Fruit fly (Drosophila melanogaster) whole organism, embryonic: ENCODE measurements around the gene CG42852.

ENCODE experiments used
- Antp ChIP-seq: fragments of 200-800 bp; sonication (Bioruptor generic); optimal IDR thresholded peaks from 3 replicates; lab custom pipeline; 2016; ENCODE audit warnings: missing biosample characterization, missing genetic modification characterization
- BtbVII ChIP-seq: fragments of 200-800 bp; sonication (Bioruptor generic); optimal IDR thresholded peaks from 3 replicates; lab custom pipeline; 2017; ENCODE audit warnings: missing biosample characterization, mild to moderate bottlenecking, missing genetic modification characterization
- CG10274 ChIP-seq: fragments of 200-800 bp; sonication (Bioruptor generic); optimal IDR thresholded peaks from 3 replicates; lab custom pipeline; 2017; ENCODE audit warnings: missing biosample characterization, mild to moderate bottlenecking, missing genetic modification characterization
- CG11696 ChIP-seq: fragments of 200-800 bp; sonication (Bioruptor generic); IDR thresholded peaks from 2 replicates; pipeline ENCODE4 v1.3.6; 2022; ENCODE audit warnings: missing biosample characterization, missing genetic modification characterization
- CG16813 ChIP-seq: fragments of 200-800 bp; sonication (Bioruptor generic); IDR thresholded peaks from 3 replicates; pipeline ENCODE4 v1.3.6; 2022; ENCODE audit warnings: missing biosample characterization, missing genetic modification characterization; ENCODE audit not compliant: partially characterized antibody
- CG17829 ChIP-seq: fragments of 200-800 bp; optimal IDR thresholded peaks from 2 replicates; lab custom pipeline; 2019; ENCODE audit warnings: missing biosample characterization, mild to moderate bottlenecking, missing genetic modification characterization, moderate library complexity
- CG1832 ChIP-seq: fragments of 200-800 bp; sonication (Bioruptor generic); optimal IDR thresholded peaks from 2 replicates; lab custom pipeline; 2017; ENCODE audit warnings: missing biosample characterization, mild to moderate bottlenecking, missing genetic modification characterization, inconsistent platforms
- CG32532 ChIP-seq: fragments of 200-800 bp; sonication (Bioruptor generic); IDR thresholded peaks from 2 replicates; pipeline ENCODE4 v1.3.6; 2022; ENCODE audit warnings: missing biosample characterization, missing genetic modification characterization
- CG4360 ChIP-seq: fragments of 200-800 bp; sonication (Bioruptor generic); IDR thresholded peaks from 2 replicates; pipeline ENCODE4 v1.3.6; 2022; ENCODE audit warnings: missing biosample characterization, missing genetic modification characterization
- CG6683 ChIP-seq: fragments of 200-800 bp; sonication (Bioruptor generic); optimal IDR thresholded peaks from 2 replicates; lab custom pipeline; 2017; ENCODE audit warnings: missing biosample characterization, mild to moderate bottlenecking, missing genetic modification characterization, missing genetic modification reagents
- CG6689 ChIP-seq: fragments of 200-800 bp; sonication (Bioruptor generic); IDR thresholded peaks from 2 replicates; pipeline ENCODE4 v1.3.6; 2022; ENCODE audit warnings: missing biosample characterization, missing genetic modification characterization
- CG7928 ChIP-seq: fragments of 200-800 bp; sonication (Bioruptor generic); optimal IDR thresholded peaks from 2 replicates; lab custom pipeline; 2017; ENCODE audit warnings: missing biosample characterization, mild to moderate bottlenecking, missing genetic modification characterization
- CG7963 ChIP-seq: fragments of 200-800 bp; sonication (Bioruptor generic); IDR thresholded peaks from 3 replicates; pipeline ENCODE4 v1.3.6; 2022; ENCODE audit warnings: missing biosample characterization, missing genetic modification characterization; ENCODE audit not compliant: partially characterized antibody
- CG8388 ChIP-seq: fragments of 200-800 bp; sonication (Bioruptor generic); optimal IDR thresholded peaks from 2 replicates; lab custom pipeline; 2019; ENCODE audit warnings: missing biosample characterization, mild to moderate bottlenecking, missing genetic modification characterization, moderate library complexity
- CG9932 ChIP-seq: fragments of 200-800 bp; sonication (Bioruptor generic); IDR thresholded peaks from 2 replicates; pipeline ENCODE4 v1.3.6; 2022; ENCODE audit warnings: missing biosample characterization, missing genetic modification characterization
- Doc3 ChIP-seq: fragments of 200-800 bp; sonication (Bioruptor generic); IDR thresholded peaks from 3 replicates; pipeline ENCODE4 v1.3.6; 2022; ENCODE audit warnings: missing biosample characterization, missing genetic modification characterization; ENCODE audit not compliant: partially characterized antibody
- Gug ChIP-seq: fragments of 200-800 bp; sonication (Bioruptor generic); IDR thresholded peaks from 4 replicates; pipeline ENCODE4 v1.3.6; 2022; ENCODE audit warnings: missing biosample characterization, missing genetic modification characterization
- H2.0 ChIP-seq: fragments of 200-800 bp; sonication (Bioruptor generic); IDR thresholded peaks from 2 replicates; pipeline ENCODE4 v1.3.6; 2022; ENCODE audit warnings: missing biosample characterization, missing genetic modification characterization
- Hand ChIP-seq: fragments of 200-800 bp; sonication (Bioruptor generic); optimal IDR thresholded peaks from 2 replicates; lab custom pipeline; 2017; ENCODE audit warnings: mild to moderate bottlenecking, missing biosample characterization, missing genetic modification reagents, missing genetic modification characterization
- Hsf ChIP-seq: fragments of 200-800 bp; sonication (Bioruptor generic); optimal IDR thresholded peaks from 3 replicates; lab custom pipeline; 2016; ENCODE audit warnings: missing biosample characterization, missing genetic modification characterization
- MESR4 ChIP-seq: fragments of 200-800 bp; sonication (Bioruptor generic); optimal IDR thresholded peaks from 2 replicates; lab custom pipeline; 2018; ENCODE audit warnings: missing biosample characterization, mild to moderate bottlenecking, missing genetic modification characterization, moderate library complexity
- Med ChIP-seq: fragments of 200-800 bp; sonication (Bioruptor generic); peaks from one replicate; lab custom pipeline; 2016; ENCODE audit warnings: missing biosample characterization, missing genetic modification characterization, mild to moderate bottlenecking, inconsistent platforms, moderate library complexity
- NC2β ChIP-seq: fragments of 200-800 bp; sonication (Bioruptor generic); optimal IDR thresholded peaks from 2 replicates; lab custom pipeline; 2016; ENCODE audit warnings: missing biosample characterization, missing genetic modification characterization
- Ptx1 ChIP-seq: fragments of 200-800 bp; sonication (Bioruptor generic); IDR thresholded peaks from 2 replicates; pipeline ENCODE4 v1.3.6; 2022; ENCODE audit warnings: missing biosample characterization, missing genetic modification characterization
- Rfx ChIP-seq: fragments of 200-800 bp; sonication (Bioruptor generic); IDR thresholded peaks from 2 replicates; pipeline ENCODE4 v1.3.6; 2022; ENCODE audit warnings: missing biosample characterization, missing genetic modification characterization
- Sin3A ChIP-seq: fragments of >200 bp; optimal IDR thresholded peaks from 2 replicates; lab custom pipeline; 2018
- Tbp ChIP-seq: fragments of >200 bp; optimal IDR thresholded peaks from 2 replicates; lab custom pipeline; 2018; ENCODE audit warnings: missing biosample characterization, missing genetic modification characterization
- ara ChIP-seq: fragments of 200-800 bp; sonication (Bioruptor generic); IDR thresholded peaks from 2 replicates; pipeline ENCODE4 v1.3.6; 2022; ENCODE audit warnings: missing biosample characterization, missing genetic modification characterization
- chinmo ChIP-seq: fragments of 200-800 bp; sonication (Bioruptor generic); IDR thresholded peaks from 4 replicates; pipeline ENCODE4 v1.3.6; 2022; ENCODE audit warnings: missing biosample characterization, missing genetic modification characterization; ENCODE audit not compliant: partially characterized antibody
- gcm2 ChIP-seq: fragments of 200-800 bp; sonication (Bioruptor generic); optimal IDR thresholded peaks from 2 replicates; lab custom pipeline; 2016; ENCODE audit warnings: missing biosample characterization, missing genetic modification characterization
- gem ChIP-seq: fragments of 200-800 bp; sonication (Bioruptor generic); optimal IDR thresholded peaks from 2 replicates; lab custom pipeline; 2019; ENCODE audit warnings: missing biosample characterization, mild to moderate bottlenecking, missing genetic modification characterization, moderate library complexity
- her ChIP-seq: fragments of 200-800 bp; sonication (Bioruptor generic); optimal IDR thresholded peaks from 2 replicates; lab custom pipeline; 2016; ENCODE audit warnings: missing biosample characterization, missing genetic modification characterization
- hkb ChIP-seq, 2 experiments: fragments of 200-800 bp in 1 of 2; fragments of >200 bp in 1 of 2; sonication (Bioruptor generic) in 1 of 2; IDR thresholded peaks in 1 of 2; optimal IDR thresholded peaks in 1 of 2; 2 replicates each; pipeline versions ENCODE4 v1.3.6 to Lab custom; 2017 to 2022; ENCODE audit warnings: missing biosample characterization in 1 of 2, missing genetic modification characterization in 1 of 2
- klu ChIP-seq: fragments of 200-800 bp; sonication (Bioruptor generic); IDR thresholded peaks from 2 replicates; pipeline ENCODE4 v1.3.6; 2022; ENCODE audit warnings: missing biosample characterization, missing genetic modification characterization
- nmo ChIP-seq: fragments of 200-800 bp; sonication (Bioruptor generic); optimal IDR thresholded peaks from 2 replicates; lab custom pipeline; 2018; ENCODE audit warnings: missing biosample characterization, mild to moderate bottlenecking, missing genetic modification characterization, moderate library complexity
- p53 ChIP-seq: fragments of 200-800 bp; sonication (Bioruptor generic); optimal IDR thresholded peaks from 2 replicates; lab custom pipeline; 2016; ENCODE audit warnings: missing biosample characterization, missing genetic modification characterization
- pan ChIP-seq, 4 experiments: fragments of >200 bp in 3 of 4; fragments of 200-800 bp in 1 of 4; sonication (Bioruptor generic) in 1 of 4; optimal IDR thresholded peaks in 3 of 4; IDR thresholded peaks in 1 of 4; 2 replicates each; pipeline versions ENCODE4 v1.3.6 to Lab custom; 2017 to 2022; ENCODE audit warnings: missing biosample characterization in 2 of 4, missing genetic modification characterization in 2 of 4, mixed read lengths in 1 of 4
- sd ChIP-seq: fragments of 200-800 bp; sonication (Bioruptor generic); optimal IDR thresholded peaks from 3 replicates; lab custom pipeline; 2018; ENCODE audit warnings: missing biosample characterization, mild to moderate bottlenecking, missing genetic modification characterization, moderate library complexity
- seq ChIP-seq: fragments of 200-800 bp; sonication (Bioruptor generic); IDR thresholded peaks from 2 replicates; pipeline ENCODE4 v1.3.6; 2022; ENCODE audit warnings: missing biosample characterization, missing genetic modification characterization
- slbo ChIP-seq: fragments of 200-800 bp; sonication (Bioruptor generic); IDR thresholded peaks from 2 replicates; pipeline ENCODE4 v1.3.6; 2022; ENCODE audit warnings: missing biosample characterization, missing genetic modification characterization
- slou ChIP-seq: fragments of 200-800 bp; sonication (Bioruptor generic); optimal IDR thresholded peaks from 3 replicates; lab custom pipeline; 2016; ENCODE audit warnings: missing biosample characterization, missing genetic modification characterization
- sob ChIP-seq: fragments of 200-800 bp; sonication (Bioruptor generic); IDR thresholded peaks from 2 replicates; pipeline ENCODE4 v1.3.6; 2022; ENCODE audit warnings: missing biosample characterization, missing genetic modification characterization
- stc ChIP-seq: fragments of 200-800 bp; sonication (Bioruptor generic); IDR thresholded peaks from 2 replicates; pipeline ENCODE4 v1.3.6; 2022; ENCODE audit warnings: missing biosample characterization, missing genetic modification characterization
- tgo ChIP-seq: fragments of 200-800 bp; sonication (Bioruptor generic); IDR thresholded peaks from 3 replicates; pipeline ENCODE4 v1.3.6; 2022; ENCODE audit warnings: missing biosample characterization, missing genetic modification characterization
- tio ChIP-seq: fragments of 200-800 bp; sonication (Bioruptor generic); optimal IDR thresholded peaks from 2 replicates; lab custom pipeline; 2017; ENCODE audit warnings: missing biosample characterization, missing genetic modification characterization, inconsistent platforms
- trh ChIP-seq: fragments of 200-800 bp; sonication (Bioruptor generic); optimal IDR thresholded peaks from 2 replicates; lab custom pipeline; 2016; ENCODE audit warnings: missing biosample characterization, missing genetic modification characterization
- tup ChIP-seq: fragments of 200-800 bp; sonication (Bioruptor generic); optimal IDR thresholded peaks from 2 replicates; lab custom pipeline; 2016; ENCODE audit warnings: missing biosample characterization, mild to moderate bottlenecking, missing genetic modification characterization, moderate library complexity
- vvl ChIP-seq: fragments of 200-800 bp; sonication (Bioruptor generic); IDR thresholded peaks from 2 replicates; pipeline ENCODE4 v1.3.6; 2022; ENCODE audit warnings: missing biosample characterization, missing genetic modification characterization

Gene CG42852

DNA sequence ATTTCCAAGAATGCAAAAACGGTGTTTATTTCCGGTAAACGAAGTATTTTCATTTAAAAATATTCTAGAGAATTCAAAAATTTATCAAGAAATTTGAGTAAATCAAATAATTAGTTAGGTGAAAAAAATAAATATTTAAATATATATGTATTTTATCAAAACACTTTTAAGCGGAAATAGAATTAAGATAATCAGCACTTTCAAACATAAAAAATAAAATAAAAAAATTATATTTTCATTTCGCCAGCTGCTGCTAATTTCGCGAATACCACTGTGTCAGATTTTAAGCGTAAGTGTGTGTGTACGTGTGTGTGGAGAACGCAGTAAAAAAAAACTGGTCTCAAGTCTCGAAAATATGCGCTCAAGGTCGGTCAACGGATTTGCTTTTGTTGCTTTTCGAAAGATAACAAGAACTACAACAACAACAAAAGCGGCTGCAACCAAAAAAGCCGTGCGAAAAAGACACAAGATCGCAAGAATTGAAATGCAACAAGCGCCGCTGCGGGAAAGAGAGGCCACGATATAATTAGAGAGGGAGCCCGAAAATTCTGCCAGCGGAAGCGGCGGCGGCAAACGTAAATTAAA lies 45.5 kb upstream of the CG42852 start:
- no peak for TF ChIP-seq tup (GFP tag; lab: Kevin White, UChicago)
- TF ChIP-seq CG32532 (GFP tag; lab: Robert Waterston, UW) = peak; percentile 42
- TF ChIP-seq chinmo (GFP tag; lab: Robert Waterston, UW) = peak; percentile 87
- TF ChIP-seq gcm2 (GFP tag; lab: Kevin White, UChicago) = no peak
- peak; percentile 8; the same call in 1 of the 2 replicates for TF ChIP-seq vvl
- TF ChIP-seq Rfx (GFP tag; lab: Robert Waterston, UW) = peak; percentile 49
- TF ChIP-seq CG16813 (GFP tag; lab: Robert Waterston, UW) = 0 out of 3 replicates have a peak, but pooled peaks have one; percentile 11
- no peak for TF ChIP-seq nmo (GFP tag; lab: Kevin White, UChicago)
- TF ChIP-seq CG7963 (GFP tag; lab: Robert Waterston, UW) = no peak
- TF ChIP-seq gem (tag; lab: Kevin White, UChicago) = peak; percentile 7
- no peak for TF ChIP-seq stc
- TF ChIP-seq Hsf (GFP tag; lab: Kevin White, UChicago) = no peak
- TF ChIP-seq her = no peak
- TF ChIP-seq Tbp (GFP tag; lab: Kevin White, UChicago) = no peak
- peak; percentile 22 for TF ChIP-seq sd (tag; lab: Kevin White, UChicago)
- peak; percentile 29; the same call in 1 of the 2 replicates for TF ChIP-seq CG9932 (GFP tag; lab: Robert Waterston, UW)
- TF ChIP-seq CG4360 (GFP tag; lab: Robert Waterston, UW) = peak; percentile 50; the same call in 1 of the 2 replicates
- TF ChIP-seq BtbVII (GFP tag; lab: Kevin White, UChicago) = no peak
- peak; percentile 23; the same call in 1 of the 2 replicates for TF ChIP-seq Ptx1 (GFP tag; lab: Robert Waterston, UW)
- TF ChIP-seq klu (GFP tag; lab: Robert Waterston, UW) = no peak
- TF ChIP-seq Doc3 (GFP tag; lab: Robert Waterston, UW) = 0 out of 3 replicates have a peak, but pooled peaks have one; percentile 11
- TF ChIP-seq slbo (GFP tag; lab: Robert Waterston, UW) = peak; percentile 28; the same call in 1 of the 2 replicates
- no peak for TF ChIP-seq slou (GFP tag; lab: Kevin White, UChicago)
- TF ChIP-seq Med (GFP tag; lab: Kevin White, UChicago) = no peak
- no peak for TF ChIP-seq Gug
- peak; percentile 85 for TF ChIP-seq CG11696 (GFP tag; lab: Robert Waterston, UW)
- no peak for TF ChIP-seq ara (GFP tag; lab: Robert Waterston, UW)
- no peak for TF ChIP-seq MESR4
- TF ChIP-seq H2.0 (GFP tag; lab: Robert Waterston, UW) = 0 out of 2 replicates have a peak, but pooled peaks have one; percentile 2
- peak; percentile 36 for TF ChIP-seq CG1832
- TF ChIP-seq Antp (GFP tag; lab: Kevin White, UChicago) = no peak
- TF ChIP-seq hkb (optimal IDR thresholded peaks at IDR 0.05; lab: Kevin White, UChicago) = no peak
- peak; percentile 23; the same call in 1 of the 2 replicates for TF ChIP-seq hkb (GFP tag; IDR thresholded peaks at IDR 0.05; lab: Robert Waterston, UW)

DNA sequence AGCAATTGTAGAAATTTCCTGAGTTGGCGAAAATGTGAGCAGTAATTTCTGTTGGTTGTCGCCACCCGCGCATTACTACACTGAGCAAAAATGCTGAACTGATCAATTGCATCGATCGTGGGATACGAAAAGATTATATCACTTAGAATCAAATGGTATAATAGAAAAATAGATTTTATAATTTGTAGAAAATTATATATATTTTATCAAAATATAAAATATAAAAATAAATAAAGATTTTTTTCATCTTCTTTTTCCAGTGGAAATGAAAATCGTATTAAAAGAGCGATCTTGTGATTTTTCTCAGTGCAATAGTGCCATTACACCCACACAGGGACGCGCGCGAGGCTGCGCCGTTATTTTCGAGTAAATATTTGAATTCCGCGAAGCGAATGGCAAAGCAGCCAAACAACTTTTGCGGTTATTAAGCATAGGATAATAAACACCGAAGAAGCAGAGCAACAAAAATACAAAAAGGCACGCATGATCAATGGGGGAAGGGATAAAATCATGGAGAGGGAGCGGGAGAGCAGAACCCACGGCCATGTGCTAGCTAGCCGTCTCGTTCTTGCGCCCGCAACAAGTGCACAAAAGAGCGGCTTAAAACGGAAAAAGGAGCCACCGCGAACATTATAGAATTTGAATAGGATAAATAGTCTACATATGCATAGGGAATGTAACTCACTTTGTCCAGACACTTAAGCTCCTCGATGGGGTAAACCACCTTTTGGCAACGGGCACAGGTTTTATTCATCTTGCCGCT lies 44.9 kb upstream of the CG42852 start:
- TF ChIP-seq CG17829 = peak; percentile 38
- no peak for TF ChIP-seq Sin3A (lab: Kevin White, UChicago)
- peak; percentile 7 for TF ChIP-seq trh
- TF ChIP-seq CG6683 (GFP tag; lab: Kevin White, UChicago) = peak; percentile 28
- peak; percentile 20 for TF ChIP-seq CG7928
- TF ChIP-seq tio = no peak
- peak; percentile 60; the same call in 2 of the 3 replicates for TF ChIP-seq tgo (GFP tag; lab: Robert Waterston, UW)
- 0 out of 2 replicates have a peak, but pooled peaks have one; percentile 13 for TF ChIP-seq sob
- no peak for TF ChIP-seq p53 (GFP tag; lab: Kevin White, UChicago)
- peak; percentile 59 for TF ChIP-seq CG8388 (GFP tag; lab: Kevin White, UChicago)
- no peak for TF ChIP-seq seq (GFP tag; lab: Robert Waterston, UW)
- no peak for TF ChIP-seq Hand
- TF ChIP-seq pan (optimal IDR thresholded peaks at IDR 0.05; lab: Kevin White, UChicago) = no peak
- TF ChIP-seq pan (GFP tag; optimal IDR thresholded peaks at IDR 0.05 in 1 of 2, IDR thresholded peaks at IDR 0.05 in 1 of 2) = peak in 1 of 2 experiments; percentile 28
- TF ChIP-seq NC2β (GFP tag; lab: Kevin White, UChicago) = no peak
- TF ChIP-seq CG10274 (GFP tag; lab: Kevin White, UChicago) = peak; percentile 31
- peak; percentile 60 for TF ChIP-seq CG6689 (GFP tag; lab: Robert Waterston, UW)
- peak; percentile 45; the same call in 1 of the 4 replicates for TF ChIP-seq Gug
